Fruit fly (Drosophila melanogaster) whole organism: ENCODE measurements around the gene Ets21C.

Experiments
- CG8478 ChIP-seq: fragments of >200 bp; optimal IDR thresholded peaks from 2 replicates; lab custom pipeline; 2018; ENCODE audit warnings: inconsistent platforms
- EcR ChIP-seq, 2 experiments: fragments of >200 bp; optimal IDR thresholded peaks; 2 replicates each; lab custom pipeline; 2017; ENCODE audit warnings: missing biosample characterization in 2 of 2, missing genetic modification characterization in 2 of 2, missing genetic modification reagents in 2 of 2
- pan ChIP-seq: fragments of >200 bp; optimal IDR thresholded peaks from 2 replicates; lab custom pipeline; 2017
- psq ChIP-seq: fragments of >200 bp; optimal IDR thresholded peaks from 2 replicates; lab custom pipeline; 2017
- usp ChIP-seq: fragments of >200 bp; optimal IDR thresholded peaks from 2 replicates; lab custom pipeline; 2017; ENCODE audit warnings: missing biosample characterization, missing genetic modification characterization, mixed read lengths

- TF ChIP-seq pan (no peak), usp (GFP tag; lab: Kevin White, UChicago) (no peak), EcR (GFP tag; optimal IDR thresholded peaks at IDR 0.05; lab: Kevin White, UChicago) (no peak), psq (lab: Kevin White, UChicago) (no peak), CG8478 (lab: Kevin White, UChicago) (no peak)
Measured at dm6 chr2L:540572-541210, 12.0 kb downstream of the Ets21C start.
